Fruit fly (Drosophila melanogaster): ENCODE data around the gene CG32532.

Gene CG32532

DNA sequence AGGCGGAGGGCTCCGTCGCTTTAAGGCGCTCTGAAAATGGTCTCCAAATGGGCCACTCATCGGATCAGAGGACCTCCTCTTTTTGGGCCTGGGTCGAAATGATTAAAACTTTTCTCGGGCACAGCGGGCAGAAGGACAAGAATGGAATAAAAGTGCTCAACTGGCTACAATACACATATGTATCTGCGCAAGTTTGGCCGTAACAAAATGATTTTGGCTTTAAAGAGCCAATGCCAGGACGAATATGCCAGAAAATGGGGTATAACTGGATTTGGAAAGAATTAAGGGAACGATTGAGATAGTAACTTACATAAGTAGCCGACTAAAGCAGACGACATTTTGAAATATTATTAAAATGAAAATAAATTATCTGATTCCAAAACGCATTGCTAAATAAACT, at the start of gene CG32532:
CG32532 (minus strand) TSS at position 101 of the 400 bp plus-strand sequence.
- TF ChIP-seq N (GFP tag; optimal IDR thresholded peaks at IDR 0.05) (no peak), CrebA (GFP tag; optimal IDR thresholded peaks at IDR 0.05; ENCODE audit: borderline replicate concordance) (no peak), Vsx2 (GFP tag; optimal IDR thresholded peaks at IDR 0.05; ENCODE audit: partially characterized antibody) (no peak), brk (GFP tag; optimal IDR thresholded peaks at IDR 0.05) (no peak), Myc (optimal IDR thresholded peaks at IDR 0.05) (no peak), dl (GFP tag; optimal IDR thresholded peaks at IDR 0.05; ENCODE audit: insufficient read depth in 1 of 2, partially characterized antibody in 2 of 2) (no peak), sage (GFP tag; optimal IDR thresholded peaks at IDR 0.05) (no peak), CG32264 (GFP tag; optimal IDR thresholded peaks at IDR 0.05) (no peak), CG9705 (GFP tag; optimal IDR thresholded peaks at IDR 0.05) (no peak), lola (GFP tag; optimal IDR thresholded peaks at IDR 0.05) (no peak), Sp1 (GFP tag; optimal IDR thresholded peaks at IDR 0.05) (no peak), woc (GFP tag; optimal IDR thresholded peaks at IDR 0.05) (no peak), sv (GFP tag; optimal IDR thresholded peaks at IDR 0.05) (no peak), GATAd (GFP tag; optimal IDR thresholded peaks at IDR 0.05) (no peak), br (GFP tag; optimal IDR thresholded peaks at IDR 0.05) (no peak), jim (GFP tag; optimal IDR thresholded peaks at IDR 0.05) (no peak), Hr78 (GFP tag; optimal IDR thresholded peaks at IDR 0.05) (no peak)

dm6 chrX:19595862-19596261, 48.6 kb upstream of the CG32532 start:
- no peak for TF ChIP-seq psq (GFP tag; optimal IDR thresholded peaks at IDR 0.05)
- TF ChIP-seq Hr78 (GFP tag; optimal IDR thresholded peaks at IDR 0.05), result no peak
- TF ChIP-seq N (GFP tag; optimal IDR thresholded peaks at IDR 0.05), result no peak
- TF ChIP-seq fru (GFP tag; optimal IDR thresholded peaks at IDR 0.05), result no peak
- no peak for TF ChIP-seq Dfd (GFP tag; optimal IDR thresholded peaks at IDR 0.05)
- no peak for TF ChIP-seq rgr (GFP tag; optimal IDR thresholded peaks at IDR 0.05)

DNA sequence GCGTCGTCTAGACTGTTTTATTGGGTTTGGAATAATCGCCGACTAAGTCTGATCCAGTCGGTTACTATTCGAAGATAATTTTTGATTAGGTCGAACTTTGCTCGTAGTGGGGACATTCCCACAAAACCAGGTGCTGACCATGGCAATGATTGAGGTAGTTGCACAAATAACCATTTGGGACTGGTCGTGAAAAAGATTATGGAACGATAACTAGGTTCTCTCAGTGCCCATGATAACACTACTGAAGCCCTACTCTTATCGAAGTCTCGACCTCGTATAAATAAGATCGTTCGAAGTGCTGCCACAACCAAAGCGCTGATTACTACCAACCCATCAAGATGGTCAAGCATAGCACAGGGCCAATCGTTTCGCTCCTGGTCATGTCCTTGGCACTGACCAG, 45.0 kb upstream of the CG32532 start, which contains the start of gene CG14205:
CG14205 (plus strand) TSS at position 301 of the 400 bp plus-strand sequence.
- TF ChIP-seq psq (GFP tag; optimal IDR thresholded peaks at IDR 0.05), result no peak
- no peak for TF ChIP-seq br (GFP tag; optimal IDR thresholded peaks at IDR 0.05)
- no peak for TF ChIP-seq OdsH (GFP tag; optimal IDR thresholded peaks at IDR 0.05)
- TF ChIP-seq lola (GFP tag; optimal IDR thresholded peaks at IDR 0.05), result no peak
- no peak for TF ChIP-seq Jra (GFP tag; optimal IDR thresholded peaks at IDR 0.05)
- TF ChIP-seq usp (GFP tag; optimal IDR thresholded peaks at IDR 0.05), result no peak
- TF ChIP-seq CG32264 (GFP tag; optimal IDR thresholded peaks at IDR 0.05), result no peak

DNA sequence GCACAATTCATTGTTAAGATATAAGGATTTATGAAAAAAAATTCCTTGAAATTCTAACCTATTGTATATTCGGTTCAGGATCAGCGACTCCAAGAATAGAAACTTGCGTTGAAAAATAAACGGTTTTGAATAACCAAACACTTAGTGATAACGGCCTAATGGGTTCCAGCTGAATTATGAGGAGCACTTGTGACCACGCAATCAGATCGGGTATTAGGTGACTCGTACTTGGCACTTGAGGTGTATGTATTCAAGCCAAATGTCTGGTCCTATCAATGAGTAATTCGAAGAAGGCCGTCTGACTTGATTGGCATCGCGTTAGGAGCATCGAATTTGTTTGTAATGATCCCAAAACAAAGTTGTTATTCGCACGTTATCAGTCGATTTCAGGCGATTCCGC, 43.3 kb upstream of the CG32532 start:
- TF ChIP-seq sv (GFP tag; optimal IDR thresholded peaks at IDR 0.05) (no peak), Rel (GFP tag; optimal IDR thresholded peaks at IDR 0.05) (no peak), Rel (tag; optimal IDR thresholded peaks at IDR 0.05) (no peak), tai (GFP tag; optimal IDR thresholded peaks at IDR 0.05) (no peak), rgr (GFP tag; optimal IDR thresholded peaks at IDR 0.05) (no peak), Dfd (GFP tag; optimal IDR thresholded peaks at IDR 0.05) (no peak), Mio (GFP tag; optimal IDR thresholded peaks at IDR 0.05) (no peak), psq (GFP tag; optimal IDR thresholded peaks at IDR 0.05) (no peak), h (GFP tag; optimal IDR thresholded peaks at IDR 0.05) (no peak), OdsH (GFP tag; optimal IDR thresholded peaks at IDR 0.05) (no peak), dmrt93B (GFP tag; optimal IDR thresholded peaks at IDR 0.05) (no peak), Hr83 (GFP tag; optimal IDR thresholded peaks at IDR 0.05; ENCODE audit: poor library complexity, severe bottlenecking) (no peak), Myc (optimal IDR thresholded peaks at IDR 0.05) (no peak)

- TF ChIP-seq br (GFP tag; optimal IDR thresholded peaks at IDR 0.05), result no peak
- no peak for TF ChIP-seq jim (GFP tag; optimal IDR thresholded peaks at IDR 0.05)
- TF ChIP-seq pan (optimal IDR thresholded peaks at IDR 0.05), result no peak
- TF ChIP-seq Abd-B (GFP tag; optimal IDR thresholded peaks at IDR 0.05), result no peak
- no peak for TF ChIP-seq Dif (GFP tag; optimal IDR thresholded peaks at IDR 0.05; ENCODE audit: partially characterized antibody)
- no peak for TF ChIP-seq sv (GFP tag; optimal IDR thresholded peaks at IDR 0.05)
- TF ChIP-seq dl (GFP tag; optimal IDR thresholded peaks at IDR 0.05; ENCODE audit: insufficient read depth in 1 of 2, partially characterized antibody in 2 of 2), result no peak
These were observed 42.8 kb upstream of the CG32532 start, which contains the start of gene CG14219 for dm6 chrX:19590070-19590469. Gene CG14219 (minus strand): TSS chrX:19590170.
